Worm (Caenorhabditis elegans): Measurements from ENCODE around the gene bed-2.

bed-2 gene

ce11 chrIII:11419551-11419950 is 51.1 kb downstream of the bed-2 start:
- TF ChIP-seq lin-11 (tag; optimal IDR thresholded peaks at IDR 0.05) (no peak), lin-13 (GFP tag; optimal IDR thresholded peaks at IDR 0.05) (no peak), aly-2 (tag; optimal IDR thresholded peaks at IDR 0.05) (no peak), nhr-6 (tag; optimal IDR thresholded peaks at IDR 0.05) (no peak), nhr-10 (tag; optimal IDR thresholded peaks at IDR 0.05) (no peak), nhr-77 (tag; optimal IDR thresholded peaks at IDR 0.05) (no peak), sma-3 (GFP tag; optimal IDR thresholded peaks at IDR 0.05) (no peak), lin-39 (tag; optimal IDR thresholded peaks at IDR 0.05) (no peak), nhr-237 (tag; optimal IDR thresholded peaks at IDR 0.05) (no peak), snpc-4 (tag; optimal IDR thresholded peaks at IDR 0.05) (no peak), ztf-1 (GFP tag; conservative IDR thresholded peaks at IDR 0.05) (no peak), skn-1 (tag; optimal IDR thresholded peaks at IDR 0.05) (no peak), unc-62 (GFP tag; optimal IDR thresholded peaks at IDR 0.05) (no peak), nhr-129 (tag; optimal IDR thresholded peaks at IDR 0.05) (no peak), lsy-2 (tag; optimal IDR thresholded peaks at IDR 0.05) (no peak), gmeb-1 (tag; optimal IDR thresholded peaks at IDR 0.05) (no peak), nhr-25 (tag; optimal IDR thresholded peaks at IDR 0.05) (no peak), F13H6.1 (tag; optimal IDR thresholded peaks at IDR 0.05) (no peak), unc-39 (tag; optimal IDR thresholded peaks at IDR 0.05) (no peak)
